Fruit fly (Drosophila melanogaster) whole organism: ENCODE data around the gene CG5708.

Experiments used
- CG8478 ChIP-seq: fragments of >200 bp; optimal IDR thresholded peaks from 2 replicates; lab custom pipeline; 2018; ENCODE audit warnings: inconsistent platforms
- Dll ChIP-seq: fragments of >200 bp; optimal IDR thresholded peaks from 2 replicates; lab custom pipeline; 2017
- usp ChIP-seq: fragments of >200 bp; optimal IDR thresholded peaks from 2 replicates; lab custom pipeline; 2017; ENCODE audit warnings: missing biosample characterization, missing genetic modification characterization, mixed read lengths

dm6 chr2L:10246785-10247190 lies 20.2 kb upstream of the CG5708 start, which contains the start of gene chico:
- TF ChIP-seq CG8478 (lab: Kevin White, UChicago) = no peak
- TF ChIP-seq Dll = no peak
- no peak for TF ChIP-seq usp
